Fruit fly (Drosophila melanogaster) S2 (cell line): Measurements from ENCODE around the gene Sf3b5.

Experiments used
- CG8478 ChIP-seq: fragments of >200 bp; optimal IDR thresholded peaks from 2 replicates; lab custom pipeline; 2018
- CTCF ChIP-seq, 2 experiments: fragments of >200 bp; optimal IDR thresholded peaks; 2 replicates each; lab custom pipeline; 2018

DNA sequence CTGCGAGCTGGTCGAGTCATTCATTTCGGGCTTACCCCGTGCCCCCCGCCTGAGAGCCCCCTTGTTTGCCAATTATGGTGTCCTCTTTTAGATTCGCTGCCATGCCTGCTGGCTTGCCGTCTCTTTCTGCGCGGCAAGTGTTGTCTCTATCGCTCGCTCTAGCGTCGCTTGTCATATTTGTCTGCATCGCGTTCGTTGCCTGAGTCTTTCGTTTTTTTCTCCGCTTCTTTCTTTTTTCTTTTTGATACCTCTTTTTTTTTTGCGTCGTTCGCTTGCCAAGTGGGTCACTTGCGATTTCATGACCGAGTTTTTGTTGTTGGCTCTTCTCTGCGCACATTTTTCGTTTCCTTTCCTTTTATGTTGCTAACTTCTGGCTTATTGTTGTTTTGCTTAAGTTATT, 43.3 kb downstream of the Sf3b5 start:
- no peak for TF ChIP-seq CG8478 (lab: Kevin White, UChicago)
- TF ChIP-seq CTCF (optimal IDR thresholded peaks at IDR 0.05; lab: Kevin White, UChicago): no peak
